Fruit fly (Drosophila melanogaster) S2 (cell line): ENCODE data around the gene CG45413.

Source experiments
- CG8478 ChIP-seq: fragments of >200 bp; optimal IDR thresholded peaks from 2 replicates; lab custom pipeline; 2018
- CTCF ChIP-seq, 2 experiments: fragments of >200 bp; optimal IDR thresholded peaks; 2 replicates each; lab custom pipeline; 2018

dm6 chr3L:6971298-6971697 lies 39.5 kb upstream of the CG45413 start:
- TF ChIP-seq CG8478 (lab: Kevin White, UChicago) (no peak), CTCF (optimal IDR thresholded peaks at IDR 0.05; lab: Kevin White, UChicago) (no peak)
